Worm (Caenorhabditis elegans) whole organism, young adult: ENCODE results near the gene srbc-9.

ENCODE experiments used
- B0261.1 ChIP-seq: sonication (generic microtip); optimal IDR thresholded peaks from 2 replicates; lab custom pipeline; 2016; ENCODE audit warnings: mild to moderate bottlenecking, missing genetic modification characterization, moderate library complexity, missing compliant biosample characterization
- C17E4.6 ChIP-seq: fragments of 200-800 bp; sonication (Bioruptor generic); IDR thresholded peaks from 2 replicates; pipeline ENCODE4 v1.3.6; 2022; ENCODE audit warnings: missing genetic modification reagents, missing genetic modification characterization, missing compliant biosample characterization
- F23B12.7 ChIP-seq: sonication (generic microtip); optimal IDR thresholded peaks from 2 replicates; lab custom pipeline; 2017; ENCODE audit warnings: missing genetic modification characterization, mild to moderate bottlenecking, missing compliant biosample characterization, antibody characterized with exemption, moderate library complexity; ENCODE audit not compliant: insufficient read depth
- F49E8.2 ChIP-seq: sonication (generic microtip); optimal IDR thresholded peaks from 3 replicates; lab custom pipeline; 2017; ENCODE audit warnings: missing genetic modification characterization, mild to moderate bottlenecking, missing compliant biosample characterization, antibody characterized with exemption, moderate library complexity; ENCODE audit not compliant: insufficient read depth
- F57A8.1 ChIP-seq: fragments of 200-800 bp; sonication (Bioruptor generic); optimal IDR thresholded peaks from 2 replicates; lab custom pipeline; 2018; ENCODE audit warnings: mild to moderate bottlenecking, missing genetic modification characterization, moderate library complexity, missing compliant biosample characterization
- K11D2.4 ChIP-seq: fragments of 200-800 bp; sonication (Bioruptor generic); IDR thresholded peaks from 2 replicates; pipeline ENCODE4 v1.3.6; 2022; ENCODE audit warnings: missing genetic modification reagents, missing genetic modification characterization, missing compliant biosample characterization
- K12H6.12 ChIP-seq: fragments of 200-800 bp; sonication (Bioruptor generic); optimal IDR thresholded peaks from 2 replicates; lab custom pipeline; 2018; ENCODE audit warnings: mild to moderate bottlenecking, missing genetic modification characterization, missing compliant biosample characterization
- T26A5.8 ChIP-seq: sonication (generic microtip); optimal IDR thresholded peaks from 2 replicates; lab custom pipeline; 2016; ENCODE audit warnings: missing genetic modification characterization, missing compliant biosample characterization
- ZK185.1 ChIP-seq: sonication (generic microtip); optimal IDR thresholded peaks from 2 replicates; lab custom pipeline; 2016; ENCODE audit warnings: mild to moderate bottlenecking, missing genetic modification characterization, missing compliant biosample characterization; ENCODE audit not compliant: poor library complexity, severe bottlenecking
- athp-1 ChIP-seq: sonication (generic microtip); optimal IDR thresholded peaks from 2 replicates; lab custom pipeline; 2017; ENCODE audit warnings: mild to moderate bottlenecking, missing genetic modification characterization, missing compliant biosample characterization
- attf-3 ChIP-seq: fragments of 200-800 bp; sonication (Bioruptor generic); conservative IDR thresholded peaks from 2 replicates; pipeline ENCODE4 v1.3.6; 2022; ENCODE audit warnings: missing genetic modification reagents, missing genetic modification characterization, missing compliant biosample characterization
- attf-5 ChIP-seq: fragments of 200-800 bp; sonication (Bioruptor generic); optimal IDR thresholded peaks from 2 replicates; lab custom pipeline; 2018; ENCODE audit warnings: mild to moderate bottlenecking, missing genetic modification characterization, missing compliant biosample characterization
- bed-2 ChIP-seq: fragments of 200-800 bp; sonication (Bioruptor generic); IDR thresholded peaks from 2 replicates; pipeline ENCODE4 v1.3.6; 2022; ENCODE audit warnings: missing genetic modification reagents, missing genetic modification characterization, missing compliant biosample characterization
- ceh-100 ChIP-seq: fragments of 200-800 bp; sonication (Bioruptor generic); IDR thresholded peaks from 2 replicates; pipeline ENCODE4 v1.3.6; 2022; ENCODE audit warnings: missing genetic modification reagents, missing genetic modification characterization, missing compliant biosample characterization
- ceh-27 ChIP-seq: fragments of 200-800 bp; sonication (Bioruptor generic); optimal IDR thresholded peaks from 2 replicates; lab custom pipeline; 2018; ENCODE audit warnings: mild to moderate bottlenecking, missing genetic modification characterization, moderate library complexity, missing compliant biosample characterization
- ceh-40 ChIP-seq: fragments of 200-800 bp; sonication (Bioruptor generic); IDR thresholded peaks from 2 replicates; pipeline ENCODE4 v1.3.6; 2022; ENCODE audit warnings: missing genetic modification characterization, missing compliant biosample characterization
- chd-7 ChIP-seq: sonication (generic microtip); optimal IDR thresholded peaks from 2 replicates; lab custom pipeline; 2016; ENCODE audit warnings: mild to moderate bottlenecking, missing genetic modification characterization, moderate library complexity, missing compliant biosample characterization
- die-1 ChIP-seq: sonication (generic microtip); optimal IDR thresholded peaks from 2 replicates; lab custom pipeline; 2016; ENCODE audit warnings: missing genotype, mild to moderate bottlenecking, missing genetic modification characterization, missing compliant biosample characterization
- dpl-1 ChIP-seq: fragments of 150-350 bp; optimal IDR thresholded peaks from 2 replicates; lab custom pipeline; 2014; ENCODE audit warnings: missing biosample characterization, missing genetic modification reagents, missing genetic modification characterization
- efl-1 ChIP-seq: fragments of 150-350 bp; optimal IDR thresholded peaks from 2 replicates; lab custom pipeline; 2014; ENCODE audit warnings: missing biosample characterization, missing genetic modification reagents, missing genetic modification characterization
- egl-18 ChIP-seq: fragments of 200-800 bp; sonication (Bioruptor generic); IDR thresholded peaks from 2 replicates; pipeline ENCODE4 v1.3.6; 2022; ENCODE audit warnings: missing genetic modification reagents, missing genetic modification characterization, missing compliant biosample characterization
- egrh-3 ChIP-seq: fragments of 200-800 bp; sonication (Bioruptor generic); IDR thresholded peaks from 2 replicates; pipeline ENCODE4 v1.3.6; 2022; ENCODE audit warnings: missing genetic modification reagents, missing genetic modification characterization, missing compliant biosample characterization
- ekl-4 ChIP-seq: fragments of 200-800 bp; sonication (Bioruptor generic); IDR thresholded peaks from 2 replicates; pipeline ENCODE4 v1.3.6; 2022; ENCODE audit warnings: missing genetic modification reagents, missing genetic modification characterization, missing compliant biosample characterization
- ets-4 ChIP-seq: fragments of 200-800 bp; sonication (Bioruptor generic); optimal IDR thresholded peaks from 2 replicates; lab custom pipeline; 2018; ENCODE audit warnings: mild to moderate bottlenecking, missing genetic modification characterization, missing compliant biosample characterization
- hmg-1.2 ChIP-seq: fragments of 200-800 bp; sonication (Bioruptor generic); IDR thresholded peaks from 2 replicates; pipeline ENCODE4 v1.3.6; 2022; ENCODE audit warnings: missing genetic modification reagents, missing genetic modification characterization, missing compliant biosample characterization
- hmg-20 ChIP-seq: fragments of 200-800 bp; sonication (Bioruptor generic); IDR thresholded peaks from 2 replicates; pipeline ENCODE4 v1.3.6; 2022; ENCODE audit warnings: missing genetic modification reagents, missing genetic modification characterization, missing compliant biosample characterization
- let-526 ChIP-seq: fragments of 200-800 bp; sonication (Bioruptor generic); IDR thresholded peaks from 2 replicates; pipeline ENCODE4 v1.3.6; 2022; ENCODE audit warnings: missing genetic modification reagents, missing genetic modification characterization, missing compliant biosample characterization
- madf-8 ChIP-seq: fragments of 200-800 bp; sonication (Bioruptor generic); conservative IDR thresholded peaks from 2 replicates; pipeline ENCODE4 v1.3.6; 2022; ENCODE audit warnings: missing genetic modification reagents, missing genetic modification characterization, missing compliant biosample characterization
- mcd-1 ChIP-seq: fragments of 200-800 bp; sonication (Bioruptor generic); IDR thresholded peaks from 2 replicates; pipeline ENCODE4 v1.3.6; 2022; ENCODE audit warnings: missing genetic modification reagents, missing genetic modification characterization, missing compliant biosample characterization
- nfyb-1 ChIP-seq: fragments of 200-800 bp; sonication (Bioruptor generic); IDR thresholded peaks from 2 replicates; pipeline ENCODE4 v1.3.6; 2022; ENCODE audit warnings: missing genetic modification reagents, missing genetic modification characterization, missing compliant biosample characterization
- nhr-80 ChIP-seq: sonication (generic microtip); optimal IDR thresholded peaks from 2 replicates; lab custom pipeline; 2016; ENCODE audit warnings: missing genetic modification characterization, missing compliant biosample characterization
- pbrm-1 ChIP-seq: fragments of 200-800 bp; sonication (Bioruptor generic); IDR thresholded peaks from 2 replicates; pipeline ENCODE4 v1.3.6; 2022; ENCODE audit warnings: missing genetic modification reagents, missing genetic modification characterization, missing compliant biosample characterization
- rcor-1 ChIP-seq: fragments of 200-800 bp; sonication (Bioruptor generic); IDR thresholded peaks from 2 replicates; pipeline ENCODE4 v1.3.6; 2022; ENCODE audit warnings: missing genetic modification reagents, missing genetic modification characterization, missing compliant biosample characterization
- repo-1 ChIP-seq: sonication (generic microtip); optimal IDR thresholded peaks from 2 replicates; lab custom pipeline; 2017; ENCODE audit warnings: mild to moderate bottlenecking, missing genetic modification characterization, missing compliant biosample characterization
- rpc-1 ChIP-seq, 2 experiments: fragments of 150-350 bp in 1 of 2; sonication (generic microtip) in 1 of 2; optimal IDR thresholded peaks; 2 replicates each; lab custom pipeline; 2014 to 2018; ENCODE audit warnings: missing biosample characterization in 1 of 2, missing genetic modification characterization in 1 of 2, missing genetic modification reagents in 1 of 2, missing genotype in 1 of 2
- snpc-1.1 ChIP-seq: sonication (generic microtip); optimal IDR thresholded peaks from 2 replicates; lab custom pipeline; 2017; ENCODE audit warnings: missing genetic modification characterization, mild to moderate bottlenecking, missing compliant biosample characterization, antibody characterized with exemption, moderate library complexity, missing genotype, missing genetic modification reagents; ENCODE audit not compliant: insufficient read depth
- snpc-3.4 ChIP-seq: sonication (generic microtip); optimal IDR thresholded peaks from 2 replicates; lab custom pipeline; 2017; ENCODE audit warnings: missing genetic modification characterization, mild to moderate bottlenecking, missing compliant biosample characterization, antibody characterized with exemption, moderate library complexity, missing genotype, missing genetic modification reagents
- snpc-4 ChIP-seq, 5 experiments: fragments of 150-350 bp in 1 of 5; sonication (generic microtip) in 4 of 5; optimal IDR thresholded peaks; 2 replicates each; lab custom pipeline; 2014 to 2018; ENCODE audit warnings: missing genetic modification characterization in 5 of 5, missing biosample characterization in 3 of 5, antibody characterized with exemption in 2 of 5, mild to moderate bottlenecking in 2 of 5, missing compliant biosample characterization in 2 of 5, missing genotype in 2 of 5, moderate library complexity in 2 of 5, missing genetic modification reagents in 1 of 5
- xnd-1 ChIP-seq: sonication (generic microtip); optimal IDR thresholded peaks from 2 replicates; lab custom pipeline; 2016; ENCODE audit warnings: missing genotype, missing genetic modification reagents, missing genetic modification characterization, missing compliant biosample characterization
- ztf-18 ChIP-seq: sonication (generic microtip); optimal IDR thresholded peaks from 2 replicates; lab custom pipeline; 2016; ENCODE audit warnings: missing genotype, mild to moderate bottlenecking, missing genetic modification characterization, missing compliant biosample characterization
- ztf-28 ChIP-seq: fragments of 200-800 bp; sonication (Bioruptor generic); IDR thresholded peaks from 2 replicates; pipeline ENCODE4 v1.3.6; 2022; ENCODE audit warnings: missing genetic modification reagents, missing genetic modification characterization, missing compliant biosample characterization

Gene srbc-9

DNA sequence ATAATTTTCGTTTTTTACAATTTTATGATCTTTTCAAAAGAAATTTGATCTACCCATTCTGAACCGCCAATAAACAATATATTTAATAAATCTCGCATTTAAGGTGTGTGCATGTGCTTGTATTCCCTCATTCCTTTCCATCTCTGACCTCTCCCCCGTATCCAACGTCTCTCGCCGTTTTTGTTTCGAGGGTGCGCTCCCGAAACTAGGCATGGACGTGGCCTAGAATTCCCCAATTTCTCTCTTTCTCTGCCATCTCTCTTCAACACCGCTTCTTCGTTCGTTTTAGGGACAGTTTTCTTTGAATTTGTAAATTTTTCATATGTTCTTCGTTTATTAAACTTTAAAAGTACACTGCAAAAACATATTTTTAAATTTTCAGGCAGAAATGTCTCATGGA lies 24.7 kb downstream of the srbc-9 start, which contains the start of gene F25E5.1:
TSS of gene F25E5.1 (plus strand) at position 376 of the 400 bp plus-strand sequence.
- TF ChIP-seq nfyb-1 (GFP tag; lab: Robert Waterston, UW) (no peak), egl-18 (GFP tag; lab: Robert Waterston, UW) (no peak), let-526 (GFP tag; lab: Robert Waterston, UW) (no peak), attf-3 (GFP tag; lab: Robert Waterston, UW) (0 out of 2 replicates have a peak, but pooled peaks have one; percentile 15), T26A5.8 (no peak), snpc-3.4 (no peak), athp-1 (peak; percentile 61), ceh-27 (GFP tag; lab: Kevin White, UChicago) (peak; percentile 65), F57A8.1 (no peak), nhr-80 (peak; percentile 60), egrh-3 (0 out of 2 replicates have a peak, but pooled peaks have one; percentile 34), ekl-4 (GFP tag; lab: Robert Waterston, UW) (0 out of 2 replicates have a peak, but pooled peaks have one; percentile 27), snpc-4 (GFP tag; optimal IDR thresholded peaks at IDR 0.05; lab: Kevin White, UChicago) (no peak), snpc-4 (tag; optimal IDR thresholded peaks at IDR 0.05; lab: Kevin White, UChicago) (peak in 1 of 4 experiments; percentile 43), snpc-1.1 (tag; lab: Kevin White, UChicago) (no peak), F49E8.2 (no peak), attf-5 (GFP tag; lab: Kevin White, UChicago) (peak; percentile 91), bed-2 (GFP tag; lab: Robert Waterston, UW) (0 out of 2 replicates have a peak, but pooled peaks have one; percentile 67), repo-1 (no peak), mcd-1 (GFP tag; lab: Robert Waterston, UW) (no peak), pbrm-1 (GFP tag; lab: Robert Waterston, UW) (peak; percentile 68; the same call in 1 of the 2 replicates), rcor-1 (GFP tag; lab: Robert Waterston, UW) (0 out of 2 replicates have a peak, but pooled peaks have one; percentile 32), efl-1 (GFP tag; lab: Kevin White, UChicago) (peak; percentile 67), die-1 (tag; lab: Kevin White, UChicago) (no peak), dpl-1 (GFP tag; lab: Kevin White, UChicago) (no peak), ZK185.1 (tag; lab: Kevin White, UChicago) (peak; percentile 50), hmg-20 (0 out of 2 replicates have a peak, but pooled peaks have one; percentile 24), B0261.1 (no peak), chd-7 (tag; lab: Kevin White, UChicago) (no peak), ceh-40 (GFP tag; lab: Robert Waterston, UW) (no peak), ztf-28 (GFP tag; lab: Robert Waterston, UW) (no peak), K12H6.12 (tag; lab: Kevin White, UChicago) (peak; percentile 10), rpc-1 (optimal IDR thresholded peaks at IDR 0.05; lab: Kevin White, UChicago) (no peak), rpc-1 (tag; optimal IDR thresholded peaks at IDR 0.05; lab: Kevin White, UChicago) (no peak), C17E4.6 (GFP tag; lab: Robert Waterston, UW) (no peak), F23B12.7 (tag; lab: Kevin White, UChicago) (no peak), ztf-18 (peak; percentile 49), xnd-1 (peak; percentile 15), hmg-1.2 (peak; percentile 69), K11D2.4 (GFP tag; lab: Robert Waterston, UW) (no peak), ets-4 (GFP tag; lab: Kevin White, UChicago) (no peak), madf-8 (peak; percentile 46), ceh-100 (GFP tag; lab: Robert Waterston, UW) (0 out of 2 replicates have a peak, but pooled peaks have one; percentile 27)
